Fruit fly (Drosophila melanogaster): ENCODE results near the gene spz5.

dm6 chr3L:2916554-2916953, 24.6 kb upstream of the spz5 start, which contains the start of gene CG9970:
- TF ChIP-seq insv (optimal IDR thresholded peaks at IDR 0.05) (no peak), psq (optimal IDR thresholded peaks at IDR 0.05) (no peak), ttk (optimal IDR thresholded peaks at IDR 0.05) (no peak), h (optimal IDR thresholded peaks at IDR 0.05) (no peak), Myc (optimal IDR thresholded peaks at IDR 0.05) (no peak)
